Worm (Caenorhabditis elegans): ENCODE measurements around the gene T14E8.2.

ce11 chrX:6583385-6583784, 40.6 kb downstream of the T14E8.2 start:
- TF ChIP-seq hsf-1 (GFP tag; IDR thresholded peaks at IDR 0.05) = no peak
- TF ChIP-seq unc-62 (GFP tag; optimal IDR thresholded peaks at IDR 0.05) = no peak
- TF ChIP-seq pha-4 (tag; optimal IDR thresholded peaks at IDR 0.05) = no peak

All from whole organism, young adult.